Worm (Caenorhabditis elegans): Measurements from ENCODE around the gene tomm-20.

- TF ChIP-seq him-1 (tag; optimal IDR thresholded peaks at IDR 0.05) (no peak), dao-5 (tag; optimal IDR thresholded peaks at IDR 0.05) (no peak)
Measured at ce11 chrV:12296794-12297193, 46.5 kb downstream of the tomm-20 start.
